Worm (Caenorhabditis elegans): ENCODE measurements around the gene acl-14.

acl-14 gene

ce11 chrV:9338452-9338851 is 5.0 kb upstream of the acl-14 start (continued):
- no peak for TF ChIP-seq hlh-26 (GFP tag; conservative IDR thresholded peaks at IDR 0.05)
- no peak for TF ChIP-seq F49E8.2 (tag; optimal IDR thresholded peaks at IDR 0.05; ENCODE audit: insufficient read depth)
- peak; percentile 9 for TF ChIP-seq atf-7 (tag; optimal IDR thresholded peaks at IDR 0.05)
- TF ChIP-seq zim-3 (tag; optimal IDR thresholded peaks at IDR 0.05): peak; percentile 34
- TF ChIP-seq rec-8 (tag; optimal IDR thresholded peaks at IDR 0.05): no peak
- TF ChIP-seq hmg-20 (GFP tag; IDR thresholded peaks at IDR 0.05): no peak
- no peak for TF ChIP-seq B0035.1 (tag; optimal IDR thresholded peaks at IDR 0.05)
- TF ChIP-seq let-526 (GFP tag; IDR thresholded peaks at IDR 0.05): 0 out of 2 replicates have a peak, but pooled peaks have one; percentile 49
- TF ChIP-seq hrde-1 (tag; optimal IDR thresholded peaks at IDR 0.05; ENCODE audit: borderline replicate concordance): peak; percentile 52
- TF ChIP-seq nhr-80 (tag; optimal IDR thresholded peaks at IDR 0.05): no peak
- TF ChIP-seq nhr-179 (tag; optimal IDR thresholded peaks at IDR 0.05): no peak
- TF ChIP-seq Y56A3A.18 (GFP tag; IDR thresholded peaks at IDR 0.05): no peak
- TF ChIP-seq efl-1 (GFP tag; optimal IDR thresholded peaks at IDR 0.05): no peak
- TF ChIP-seq ekl-4 (GFP tag; IDR thresholded peaks at IDR 0.05): no peak
- no peak for TF ChIP-seq T26A5.8 (tag; optimal IDR thresholded peaks at IDR 0.05)
- TF ChIP-seq unc-130 (GFP tag; optimal IDR thresholded peaks at IDR 0.05): no peak
- peak; percentile 75 for TF ChIP-seq C06A6.2 (GFP tag; conservative IDR thresholded peaks at IDR 0.05)
- TF ChIP-seq lin-26 (GFP tag; IDR thresholded peaks at IDR 0.05): peak; percentile 58; the same call in 1 of the 2 replicates
- no peak for TF ChIP-seq lin-35 (GFP tag; optimal IDR thresholded peaks at IDR 0.05)
- no peak for TF ChIP-seq rpc-1 (optimal IDR thresholded peaks at IDR 0.05)
- TF ChIP-seq rpc-1 (tag; optimal IDR thresholded peaks at IDR 0.05): no peak
- no peak; the same call in 1 of the 2 replicates for TF ChIP-seq ceh-100 (GFP tag; IDR thresholded peaks at IDR 0.05)
- TF ChIP-seq him-1 (tag; optimal IDR thresholded peaks at IDR 0.05): no peak
- TF ChIP-seq mel-28 (tag; optimal IDR thresholded peaks at IDR 0.05; ENCODE audit: borderline replicate concordance): no peak
- no peak for TF ChIP-seq ceh-91 (GFP tag; IDR thresholded peaks at IDR 0.05)
- no peak; the same call in 1 of the 2 replicates for TF ChIP-seq nfyb-1 (GFP tag; IDR thresholded peaks at IDR 0.05)
- TF ChIP-seq bed-2 (GFP tag; IDR thresholded peaks at IDR 0.05): no peak
- TF ChIP-seq Y95B8A.8 (GFP tag; IDR thresholded peaks at IDR 0.05): no peak
- no peak for TF ChIP-seq mcd-1 (GFP tag; IDR thresholded peaks at IDR 0.05)
- TF ChIP-seq F22D6.2 (tag; optimal IDR thresholded peaks at IDR 0.05): no peak
- no peak for TF ChIP-seq ets-4 (GFP tag; optimal IDR thresholded peaks at IDR 0.05)
- no peak for TF ChIP-seq F57C9.4 (tag; optimal IDR thresholded peaks at IDR 0.05)
- TF ChIP-seq madf-10 (tag; optimal IDR thresholded peaks at IDR 0.05): peak; percentile 58
- no peak for TF ChIP-seq Y67H2A.10 (GFP tag; conservative IDR thresholded peaks at IDR 0.05)
- TF ChIP-seq ztf-28 (GFP tag; IDR thresholded peaks at IDR 0.05): 0 out of 2 replicates have a peak, but pooled peaks have one; percentile 61
- TF ChIP-seq ztf-3 (GFP tag; optimal IDR thresholded peaks at IDR 0.05): no peak
- TF ChIP-seq chd-7 (tag; optimal IDR thresholded peaks at IDR 0.05): peak; percentile 49
- no peak for TF ChIP-seq T07F8.4 (tag; optimal IDR thresholded peaks at IDR 0.05)
- no peak for TF ChIP-seq let-607 (tag; optimal IDR thresholded peaks at IDR 0.05)
- TF ChIP-seq tlf-1 (GFP tag; optimal IDR thresholded peaks at IDR 0.05): peak; percentile 57
- TF ChIP-seq nfya-1 (tag; optimal IDR thresholded peaks at IDR 0.05; ENCODE audit: borderline replicate concordance, insufficient read depth): no peak
- TF ChIP-seq gei-17 (GFP tag; optimal IDR thresholded peaks at IDR 0.05): no peak
- TF ChIP-seq athp-1 (tag; optimal IDR thresholded peaks at IDR 0.05): no peak
- TF ChIP-seq Y53G8AR.9 (GFP tag; conservative IDR thresholded peaks at IDR 0.05): peak; percentile 58; the same call in 1 of the 2 replicates
- TF ChIP-seq zfh-2 (GFP tag; conservative IDR thresholded peaks at IDR 0.05): no peak
- TF ChIP-seq sptf-2 (GFP tag; optimal IDR thresholded peaks at IDR 0.05): no peak
- no peak for TF ChIP-seq xnd-1 (tag; optimal IDR thresholded peaks at IDR 0.05)
- no peak for TF ChIP-seq fkh-3 (tag; optimal IDR thresholded peaks at IDR 0.05)
